Worm (Caenorhabditis elegans) whole organism, early embryonic: Measurements from ENCODE around the gene F10D2.8.
A peak's percentile ranks its signal among the peaks of the same experiment; 100 is the strongest.

Experiments used
- B0310.2 ChIP-seq: sonication (generic microtip); optimal IDR thresholded peaks from 2 replicates; lab custom pipeline; 2016; ENCODE audit warnings: mild to moderate bottlenecking, missing genetic modification characterization, missing compliant biosample characterization
- F13C5.2 ChIP-seq: sonication (generic microtip); optimal IDR thresholded peaks from 2 replicates; lab custom pipeline; 2017; ENCODE audit warnings: mild to moderate bottlenecking, missing genetic modification characterization, inconsistent platforms, missing compliant biosample characterization
- aly-1 ChIP-seq: sonication (generic microtip); optimal IDR thresholded peaks from 2 replicates; lab custom pipeline; 2016; ENCODE audit warnings: missing genetic modification characterization, missing compliant biosample characterization
- ama-1 ChIP-seq: fragments of 150-350 bp; optimal IDR thresholded peaks from 2 replicates; lab custom pipeline; 2014
- ceh-13 ChIP-seq: fragments of 200-800 bp; sonication (Bioruptor generic); optimal IDR thresholded peaks from 2 replicates; lab custom pipeline; 2018; ENCODE audit warnings: mild to moderate bottlenecking, missing genetic modification characterization, missing compliant biosample characterization
- ceh-36 ChIP-seq: sonication (generic microtip); optimal IDR thresholded peaks from 2 replicates; lab custom pipeline; 2016; ENCODE audit warnings: missing genetic modification characterization, inconsistent platforms, missing compliant biosample characterization
- ets-7 ChIP-seq: sonication (generic microtip); optimal IDR thresholded peaks from 2 replicates; lab custom pipeline; 2016; ENCODE audit warnings: missing genotype, missing genetic modification characterization, missing compliant biosample characterization
- flt-1 ChIP-seq: fragments of 200-800 bp; sonication (Bioruptor generic); IDR thresholded peaks from 2 replicates; pipeline ENCODE4 v1.3.6; 2022; ENCODE audit warnings: missing genetic modification characterization, missing compliant biosample characterization
- hmbx-1 ChIP-seq: sonication (generic microtip); optimal IDR thresholded peaks from 2 replicates; lab custom pipeline; 2016; ENCODE audit warnings: mild to moderate bottlenecking, missing genetic modification characterization, missing compliant biosample characterization
- hmg-4 ChIP-seq: fragments of 200-800 bp; sonication (Bioruptor generic); optimal IDR thresholded peaks from 2 replicates; lab custom pipeline; 2018; ENCODE audit warnings: mild to moderate bottlenecking, missing genetic modification characterization, missing compliant biosample characterization
- hnd-1 ChIP-seq: sonication (generic microtip); optimal IDR thresholded peaks from 2 replicates; lab custom pipeline; 2016; ENCODE audit warnings: missing genetic modification characterization, missing compliant biosample characterization
- pes-1 ChIP-seq: fragments of 200-800 bp; sonication (Bioruptor generic); IDR thresholded peaks from 2 replicates; pipeline ENCODE4 v1.3.6; 2022; ENCODE audit warnings: missing genetic modification reagents, missing genetic modification characterization, missing compliant biosample characterization
- scrt-1 ChIP-seq: fragments of 200-800 bp; sonication (Bioruptor generic); IDR thresholded peaks from 2 replicates; pipeline ENCODE4 v1.3.6; 2022; ENCODE audit warnings: missing genetic modification characterization, missing compliant biosample characterization
- sea-1 ChIP-seq: fragments of 200-800 bp; sonication (Bioruptor generic); conservative IDR thresholded peaks from 2 replicates; pipeline ENCODE4 v1.3.6; 2022; ENCODE audit warnings: missing genetic modification characterization, missing compliant biosample characterization
- tbx-11 ChIP-seq: fragments of 200-800 bp; sonication (Bioruptor generic); IDR thresholded peaks from 2 replicates; pipeline ENCODE4 v1.3.6; 2022; ENCODE audit warnings: missing genetic modification characterization, missing compliant biosample characterization
- tbx-37 ChIP-seq: fragments of 200-800 bp; sonication (Bioruptor generic); conservative IDR thresholded peaks from 2 replicates; pipeline ENCODE4 v1.3.6; 2022; ENCODE audit warnings: missing genetic modification reagents, missing genetic modification characterization, missing compliant biosample characterization
- tra-4 ChIP-seq: sonication (generic microtip); optimal IDR thresholded peaks from 2 replicates; lab custom pipeline; 2017; ENCODE audit warnings: missing genetic modification characterization, missing compliant biosample characterization

F10D2.8 gene

ce11 chrV:7142661-7143060 is 7.9 kb downstream of the F10D2.8 start:
- TF ChIP-seq sea-1 (GFP tag; lab: Robert Waterston, UW) (0 out of 2 replicates have a peak, but pooled peaks have one; percentile 37), hmbx-1 (tag; lab: Kevin White, UChicago) (no peak), flt-1 (GFP tag; lab: Robert Waterston, UW) (no peak), F13C5.2 (tag; lab: Kevin White, UChicago) (no peak), ceh-13 (GFP tag; lab: Kevin White, UChicago) (no peak), tbx-11 (0 out of 2 replicates have a peak, but pooled peaks have one; percentile 29), scrt-1 (no peak)

DNA sequence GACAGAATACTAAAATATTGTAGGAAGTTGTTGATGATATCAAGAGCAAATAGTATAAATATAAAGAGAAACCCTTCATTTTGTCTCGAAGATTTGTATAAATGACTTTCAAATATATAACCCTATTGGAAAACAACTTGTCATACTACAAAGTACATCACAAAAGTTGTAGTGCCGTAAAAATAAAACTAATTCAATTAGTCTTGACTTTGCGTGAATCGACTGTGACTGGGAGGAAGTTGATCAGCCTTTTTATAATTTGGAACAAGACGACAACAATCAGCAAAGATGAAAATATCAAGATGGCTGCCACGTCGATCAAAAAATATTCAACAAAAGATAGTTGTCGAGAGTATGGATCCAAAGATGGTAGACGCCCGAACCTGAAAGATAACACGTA is 8.7 kb downstream of the F10D2.8 start, which contains the start of gene ugt-40:
Gene ugt-40 (minus strand): TSS at position 101 of the 400 bp plus-strand sequence.
- TF ChIP-seq aly-1, result no peak
- no peak for TF ChIP-seq B0310.2 (tag; lab: Kevin White, UChicago)
- no peak for TF ChIP-seq ama-1
- TF ChIP-seq F13C5.2 (tag; lab: Kevin White, UChicago), result no peak
- TF ChIP-seq tra-4 (tag; lab: Kevin White, UChicago), result no peak
- no peak for TF ChIP-seq hmg-4 (GFP tag; lab: Kevin White, UChicago)
- no peak for TF ChIP-seq ceh-36 (tag; lab: Kevin White, UChicago)
- TF ChIP-seq ets-7 (tag; lab: Kevin White, UChicago), result no peak
- no peak for TF ChIP-seq tbx-11
- no peak for TF ChIP-seq sea-1 (GFP tag; lab: Robert Waterston, UW)
- no peak for TF ChIP-seq tbx-37
- TF ChIP-seq hmbx-1 (tag; lab: Kevin White, UChicago), result no peak
- no peak for TF ChIP-seq hnd-1
- no peak for TF ChIP-seq scrt-1
- TF ChIP-seq ceh-13 (GFP tag; lab: Kevin White, UChicago), result no peak

- no peak for TF ChIP-seq tbx-37
- TF ChIP-seq tra-4 (tag; lab: Kevin White, UChicago), result no peak
- TF ChIP-seq ets-7 (tag; lab: Kevin White, UChicago), result no peak
- no peak for TF ChIP-seq scrt-1
- no peak for TF ChIP-seq ama-1
- TF ChIP-seq flt-1 (GFP tag; lab: Robert Waterston, UW), result no peak
- TF ChIP-seq pes-1, result no peak
- TF ChIP-seq B0310.2 (tag; lab: Kevin White, UChicago), result no peak
- TF ChIP-seq F13C5.2 (tag; lab: Kevin White, UChicago), result no peak
Measured at ce11 chrV:7140368-7140767, 10.1 kb downstream of the F10D2.8 start.

- TF ChIP-seq ceh-36 (tag; lab: Kevin White, UChicago) (no peak), B0310.2 (tag; lab: Kevin White, UChicago) (no peak), hmbx-1 (tag; lab: Kevin White, UChicago) (no peak), tbx-37 (no peak), F13C5.2 (tag; lab: Kevin White, UChicago) (no peak), ceh-13 (GFP tag; lab: Kevin White, UChicago) (no peak), aly-1 (no peak), hnd-1 (no peak), pes-1 (no peak), tbx-11 (no peak), hmg-4 (GFP tag; lab: Kevin White, UChicago) (no peak), sea-1 (GFP tag; lab: Robert Waterston, UW) (no peak), flt-1 (GFP tag; lab: Robert Waterston, UW) (no peak), tra-4 (tag; lab: Kevin White, UChicago) (no peak), scrt-1 (no peak), ets-7 (tag; lab: Kevin White, UChicago) (no peak), ama-1 (no peak)
Measured at ce11 chrV:7138320-7138719, 12.2 kb downstream of the F10D2.8 start, which contains the start of gene str-112. Gene str-112, minus strand, starts transcription at chrV:7138420.

- TF ChIP-seq aly-1 (no peak), sea-1 (GFP tag; lab: Robert Waterston, UW) (no peak), hmg-4 (GFP tag; lab: Kevin White, UChicago) (no peak), scrt-1 (no peak), ets-7 (tag; lab: Kevin White, UChicago) (no peak), B0310.2 (tag; lab: Kevin White, UChicago) (no peak), flt-1 (GFP tag; lab: Robert Waterston, UW) (no peak), hnd-1 (no peak), ceh-13 (GFP tag; lab: Kevin White, UChicago) (no peak), pes-1 (no peak), tbx-37 (no peak), ceh-36 (tag; lab: Kevin White, UChicago) (no peak), ama-1 (no peak), F13C5.2 (tag; lab: Kevin White, UChicago) (no peak), hmbx-1 (tag; lab: Kevin White, UChicago) (no peak)
Measured at ce11 chrV:7136859-7137258, 13.7 kb downstream of the F10D2.8 start.

- TF ChIP-seq hnd-1 (no peak), ceh-13 (GFP tag; lab: Kevin White, UChicago) (no peak), pes-1 (no peak), tbx-11 (no peak), flt-1 (GFP tag; lab: Robert Waterston, UW) (no peak), sea-1 (GFP tag; lab: Robert Waterston, UW) (no peak), aly-1 (no peak), tbx-37 (no peak), ets-7 (tag; lab: Kevin White, UChicago) (no peak), scrt-1 (no peak), ama-1 (no peak), tra-4 (tag; lab: Kevin White, UChicago) (no peak), hmbx-1 (tag; lab: Kevin White, UChicago) (no peak), ceh-36 (tag; lab: Kevin White, UChicago) (no peak), B0310.2 (tag; lab: Kevin White, UChicago) (no peak), hmg-4 (GFP tag; lab: Kevin White, UChicago) (no peak)
Measured at ce11 chrV:7133963-7134362, 16.6 kb downstream of the F10D2.8 start, which contains the start of gene F10D2.16. Gene F10D2.16, plus strand, starts transcription at chrV:7134263.

- TF ChIP-seq hnd-1 (no peak), sea-1 (GFP tag; lab: Robert Waterston, UW) (no peak), hmg-4 (GFP tag; lab: Kevin White, UChicago) (no peak), pes-1 (no peak), ceh-13 (GFP tag; lab: Kevin White, UChicago) (no peak), ceh-36 (tag; lab: Kevin White, UChicago) (no peak), ets-7 (tag; lab: Kevin White, UChicago) (no peak), tra-4 (tag; lab: Kevin White, UChicago) (no peak), B0310.2 (tag; lab: Kevin White, UChicago) (no peak), hmbx-1 (tag; lab: Kevin White, UChicago) (no peak), ama-1 (no peak), tbx-37 (no peak), flt-1 (GFP tag; lab: Robert Waterston, UW) (no peak), scrt-1 (no peak), tbx-11 (no peak)
Measured at ce11 chrV:7132248-7132647, 18.3 kb downstream of the F10D2.8 start, which contains the start of gene sre-10. Gene sre-10, plus strand, starts transcription at chrV:7132548.
